Fruit fly (Drosophila melanogaster) whole organism, pupa: Measurements from ENCODE around the gene CG6330.

Experiments
- CG15710 ChIP-seq: fragments of 200-800 bp; sonication (Bioruptor generic); optimal IDR thresholded peaks from 2 replicates; lab custom pipeline; 2018; ENCODE audit warnings: missing biosample characterization, mild to moderate bottlenecking, missing genetic modification characterization, moderate library complexity
- D1 ChIP-seq: fragments of 200-800 bp; sonication (Bioruptor generic); optimal IDR thresholded peaks from 2 replicates; lab custom pipeline; 2018; ENCODE audit warnings: missing biosample characterization, mild to moderate bottlenecking, missing genetic modification characterization, moderate library complexity
- Ets98B ChIP-seq: fragments of 200-800 bp; sonication (Bioruptor generic); IDR thresholded peaks from 2 replicates; pipeline ENCODE4 v1.3.6; 2022; ENCODE audit warnings: missing biosample characterization, missing genetic modification characterization
- Pif1A ChIP-seq: fragments of 200-800 bp; sonication (Bioruptor generic); optimal IDR thresholded peaks from 3 replicates; lab custom pipeline; 2016; ENCODE audit warnings: missing biosample characterization, missing genetic modification characterization
- Pif1B ChIP-seq: fragments of 200-800 bp; sonication (Bioruptor generic); optimal IDR thresholded peaks from 3 replicates; lab custom pipeline; 2016; ENCODE audit warnings: missing biosample characterization, missing genetic modification characterization
- Snoo ChIP-seq: fragments of 200-800 bp; sonication (Bioruptor generic); optimal IDR thresholded peaks from 3 replicates; lab custom pipeline; 2017; ENCODE audit warnings: missing biosample characterization, mild to moderate bottlenecking, missing genetic modification characterization, inconsistent platforms
- fd96Ca ChIP-seq: fragments of 200-800 bp; sonication (Bioruptor generic); IDR thresholded peaks from 3 replicates; pipeline ENCODE4 v1.3.6; 2022; ENCODE audit warnings: missing biosample characterization, missing genetic modification characterization
- rn ChIP-seq: fragments of 200-800 bp; sonication (Bioruptor generic); IDR thresholded peaks from 2 replicates; pipeline ENCODE4 v1.3.6; 2022; ENCODE audit warnings: missing biosample characterization, missing genetic modification characterization

- TF ChIP-seq Pif1A (GFP tag; lab: Kevin White, UChicago) (no peak), CG15710 (tag; lab: Kevin White, UChicago) (no peak), fd96Ca (GFP tag; lab: Robert Waterston, UW) (peak; percentile 39; the same call in 1 of the 3 replicates), rn (GFP tag; lab: Robert Waterston, UW) (no peak), Ets98B (GFP tag; lab: Robert Waterston, UW) (no peak), D1 (no peak), Pif1B (no peak), Snoo (tag; lab: Kevin White, UChicago) (no peak)
Measured at dm6 chr3R:26906711-26907510, 51.4 kb downstream of the CG6330 start.
